Fruit fly (Drosophila melanogaster) whole organism, embryonic: ENCODE data around the gene Srg3.
A peak's percentile ranks its signal among the peaks of the same experiment; 100 is the strongest.

ENCODE experiments used
- Ada2b ChIP-seq: fragments of 200-800 bp; sonication (Bioruptor generic); IDR thresholded peaks from 2 replicates; pipeline ENCODE4 v1.3.6; 2022; ENCODE audit warnings: missing biosample characterization, missing genetic modification characterization
- Atf3 ChIP-seq: fragments of 200-800 bp; sonication (Bioruptor generic); optimal IDR thresholded peaks from 3 replicates; lab custom pipeline; 2016; ENCODE audit warnings: missing biosample characterization, missing genetic modification characterization
- Bgb ChIP-seq: fragments of 200-800 bp; sonication (Bioruptor generic); IDR thresholded peaks from 2 replicates; pipeline ENCODE4 v1.3.6; 2022; ENCODE audit warnings: missing biosample characterization, missing genetic modification characterization; ENCODE audit not compliant: partially characterized antibody
- CG10959 ChIP-seq: fragments of 200-800 bp; sonication (Bioruptor generic); IDR thresholded peaks from 2 replicates; pipeline ENCODE4 v1.3.6; 2022; ENCODE audit warnings: missing biosample characterization, missing genetic modification characterization
- CG11560 ChIP-seq: fragments of 200-800 bp; sonication (Bioruptor generic); IDR thresholded peaks from 3 replicates; pipeline ENCODE4 v1.3.6; 2022; ENCODE audit warnings: missing biosample characterization, missing genetic modification characterization
- CG12659 ChIP-seq: fragments of 200-800 bp; sonication (Bioruptor generic); optimal IDR thresholded peaks from 3 replicates; lab custom pipeline; 2017; ENCODE audit warnings: mild to moderate bottlenecking, missing biosample characterization, missing genetic modification reagents, missing genetic modification characterization
- CG13287 ChIP-seq: fragments of 200-800 bp; sonication (Bioruptor generic); IDR thresholded peaks from 2 replicates; pipeline ENCODE4 v1.3.6; 2022; ENCODE audit warnings: missing biosample characterization, missing genetic modification characterization; ENCODE audit not compliant: partially characterized antibody
- CG13775 ChIP-seq: fragments of 200-800 bp; sonication (Bioruptor generic); optimal IDR thresholded peaks from 3 replicates; lab custom pipeline; 2017; ENCODE audit warnings: missing biosample characterization, mild to moderate bottlenecking, missing genetic modification characterization
- CG14667 ChIP-seq: fragments of 200-800 bp; sonication (Bioruptor generic); IDR thresholded peaks from 2 replicates; pipeline ENCODE4 v1.3.6; 2022; ENCODE audit warnings: missing biosample characterization, missing genetic modification characterization
- CG14860 ChIP-seq: fragments of 200-800 bp; sonication (Bioruptor generic); IDR thresholded peaks from 3 replicates; pipeline ENCODE4 v1.3.6; 2022; ENCODE audit warnings: missing biosample characterization, missing genetic modification characterization; ENCODE audit not compliant: partially characterized antibody
- CG15601 ChIP-seq: fragments of 200-800 bp; sonication (Bioruptor generic); optimal IDR thresholded peaks from 3 replicates; lab custom pipeline; 2019; ENCODE audit warnings: missing biosample characterization, mild to moderate bottlenecking, missing genetic modification characterization, moderate library complexity
- CG16779 ChIP-seq: fragments of 200-800 bp; sonication (Bioruptor generic); IDR thresholded peaks from 2 replicates; pipeline ENCODE4 v1.3.6; 2022; ENCODE audit warnings: missing biosample characterization, missing genetic modification characterization
- CG17802 ChIP-seq: fragments of 200-800 bp; sonication (Bioruptor generic); optimal IDR thresholded peaks from 2 replicates; lab custom pipeline; 2018; ENCODE audit warnings: missing biosample characterization, mild to moderate bottlenecking, missing genetic modification characterization, moderate library complexity
- CG18619 ChIP-seq: fragments of 200-800 bp; sonication (Bioruptor generic); optimal IDR thresholded peaks from 3 replicates; lab custom pipeline; 2017; ENCODE audit warnings: missing biosample characterization, mild to moderate bottlenecking, missing genetic modification characterization
- CG2120 ChIP-seq: fragments of 200-800 bp; sonication (Bioruptor generic); optimal IDR thresholded peaks from 3 replicates; lab custom pipeline; 2016; ENCODE audit warnings: missing biosample characterization, missing genetic modification characterization
- CG2129 ChIP-seq: fragments of 200-800 bp; sonication (Bioruptor generic); IDR thresholded peaks from 2 replicates; pipeline ENCODE4 v1.3.6; 2022; ENCODE audit warnings: missing biosample characterization, missing genetic modification characterization; ENCODE audit not compliant: partially characterized antibody
- CG3726 ChIP-seq: fragments of 200-800 bp; sonication (Bioruptor generic); IDR thresholded peaks from 3 replicates; pipeline ENCODE4, ENCODE4 v1.3.6; 2022; ENCODE audit warnings: missing biosample characterization, missing genetic modification characterization
- CG4328 ChIP-seq: fragments of 200-800 bp; sonication (Bioruptor generic); optimal IDR thresholded peaks from 3 replicates; lab custom pipeline; 2017; ENCODE audit warnings: missing biosample characterization, missing genetic modification reagents, missing genetic modification characterization
- CG6765 ChIP-seq: fragments of 200-800 bp; sonication (Bioruptor generic); optimal IDR thresholded peaks from 3 replicates; lab custom pipeline; 2017; ENCODE audit warnings: missing biosample characterization, mild to moderate bottlenecking, missing genetic modification characterization
- CG6854 ChIP-seq: fragments of 200-800 bp; sonication (Bioruptor generic); optimal IDR thresholded peaks from 3 replicates; lab custom pipeline; 2017; ENCODE audit warnings: missing biosample characterization, mild to moderate bottlenecking, missing genetic modification characterization
- CG7928 ChIP-seq: fragments of 200-800 bp; sonication (Bioruptor generic); optimal IDR thresholded peaks from 2 replicates; lab custom pipeline; 2017; ENCODE audit warnings: missing biosample characterization, mild to moderate bottlenecking, missing genetic modification characterization
- CG8089 ChIP-seq: fragments of 200-800 bp; sonication (Bioruptor generic); optimal IDR thresholded peaks from 3 replicates; lab custom pipeline; 2016; ENCODE audit warnings: missing biosample characterization, missing genetic modification characterization
- CG8281 ChIP-seq: fragments of 200-800 bp; sonication (Bioruptor generic); optimal IDR thresholded peaks from 2 replicates; lab custom pipeline; 2018; ENCODE audit warnings: missing biosample characterization, mild to moderate bottlenecking, missing genetic modification characterization, moderate library complexity
- CHES-1-like ChIP-seq: fragments of 200-800 bp; sonication (Bioruptor generic); optimal IDR thresholded peaks from 2 replicates; lab custom pipeline; 2016; ENCODE audit warnings: missing biosample characterization, missing genetic modification characterization
- Camta ChIP-seq: fragments of 200-800 bp; sonication (Bioruptor generic); optimal IDR thresholded peaks from 2 replicates; lab custom pipeline; 2016; ENCODE audit warnings: missing biosample characterization, missing genetic modification characterization
- Chrac-16 ChIP-seq: fragments of 200-800 bp; sonication (Bioruptor generic); optimal IDR thresholded peaks from 3 replicates; lab custom pipeline; 2016; ENCODE audit warnings: missing biosample characterization, missing genetic modification characterization
- Ets65A ChIP-seq: fragments of 200-800 bp; sonication (Bioruptor generic); peaks from one replicate; lab custom pipeline; 2016; ENCODE audit warnings: missing biosample characterization, missing genetic modification characterization
- Lpt ChIP-seq: fragments of >200 bp; optimal IDR thresholded peaks from 2 replicates; lab custom pipeline; 2018; ENCODE audit warnings: missing biosample characterization, missing genetic modification characterization
- Nf-YC ChIP-seq: fragments of 200-800 bp; optimal IDR thresholded peaks from 3 replicates; lab custom pipeline; 2019; ENCODE audit warnings: missing biosample characterization, mild to moderate bottlenecking, missing genetic modification characterization, moderate library complexity
- Scr ChIP-seq: fragments of 200-800 bp; sonication (Bioruptor generic); IDR thresholded peaks from 2 replicates; pipeline ENCODE4 v1.3.6; 2022; ENCODE audit warnings: missing biosample characterization, missing genetic modification characterization; ENCODE audit not compliant: partially characterized antibody
- Sin3A ChIP-seq: fragments of >200 bp; optimal IDR thresholded peaks from 2 replicates; lab custom pipeline; 2018
- TFAM ChIP-seq: fragments of 200-800 bp; sonication (Bioruptor generic); optimal IDR thresholded peaks from 2 replicates; lab custom pipeline; 2017; ENCODE audit warnings: missing biosample characterization, missing genetic modification characterization, inconsistent platforms
- amos ChIP-seq: fragments of 200-800 bp; sonication (Bioruptor generic); IDR thresholded peaks from 2 replicates; pipeline ENCODE4 v1.3.6; 2022; ENCODE audit warnings: missing biosample characterization, missing genetic modification characterization; ENCODE audit not compliant: partially characterized antibody
- ara ChIP-seq: fragments of 200-800 bp; sonication (Bioruptor generic); IDR thresholded peaks from 2 replicates; pipeline ENCODE4 v1.3.6; 2022; ENCODE audit warnings: missing biosample characterization, missing genetic modification characterization
- chif ChIP-seq, 2 experiments: fragments of 200-800 bp; sonication (Bioruptor generic); optimal IDR thresholded peaks; 3 replicates each; lab custom pipeline; 2016; ENCODE audit warnings: missing biosample characterization in 2 of 2, missing genetic modification characterization in 2 of 2
- dpn ChIP-seq, 2 experiments: fragments of 200-800 bp; sonication (Bioruptor generic); optimal IDR thresholded peaks; 3 replicates each; lab custom pipeline; 2016; ENCODE audit warnings: missing biosample characterization in 2 of 2, missing genetic modification characterization in 2 of 2
- ewg ChIP-seq: fragments of 200-800 bp; sonication (Bioruptor generic); optimal IDR thresholded peaks from 3 replicates; lab custom pipeline; 2017; ENCODE audit warnings: mild to moderate bottlenecking, missing biosample characterization, missing genetic modification reagents, missing genetic modification characterization
- exex ChIP-seq: fragments of 200-800 bp; sonication (Bioruptor generic); optimal IDR thresholded peaks from 4 replicates; lab custom pipeline; 2018; ENCODE audit warnings: missing biosample characterization, mild to moderate bottlenecking, missing genetic modification characterization, moderate library complexity
- ftz-f1 ChIP-seq: fragments of 200-800 bp; sonication (Bioruptor generic); optimal IDR thresholded peaks from 2 replicates; lab custom pipeline; 2016; ENCODE audit warnings: missing biosample characterization, missing genetic modification characterization
- gce ChIP-seq: fragments of 200-800 bp; sonication (Bioruptor generic); IDR thresholded peaks from 3 replicates; pipeline ENCODE4 v1.3.6; 2022; ENCODE audit warnings: missing biosample characterization, missing genetic modification characterization
- gcm ChIP-seq: fragments of 200-800 bp; sonication (Bioruptor generic); optimal IDR thresholded peaks from 2 replicates; lab custom pipeline; 2019; ENCODE audit warnings: missing biosample characterization, mild to moderate bottlenecking, missing genetic modification characterization, moderate library complexity
- gro ChIP-seq: fragments of 200-800 bp; sonication (Bioruptor generic); optimal IDR thresholded peaks from 2 replicates; lab custom pipeline; 2016; ENCODE audit warnings: missing biosample characterization, missing genetic modification characterization
- kay ChIP-seq: fragments of 200-800 bp; sonication (Bioruptor generic); optimal IDR thresholded peaks from 2 replicates; lab custom pipeline; 2016; ENCODE audit warnings: missing biosample characterization, missing genetic modification characterization
- lbe ChIP-seq: fragments of 200-800 bp; sonication (Bioruptor generic); optimal IDR thresholded peaks from 2 replicates; lab custom pipeline; 2016; ENCODE audit warnings: missing biosample characterization, mild to moderate bottlenecking, missing genetic modification characterization
- lmd ChIP-seq: fragments of 200-800 bp; sonication (Bioruptor generic); IDR thresholded peaks from 2 replicates; pipeline ENCODE4 v1.3.6; 2022; ENCODE audit warnings: missing biosample characterization, missing genetic modification characterization
- maf-S ChIP-seq: fragments of 200-800 bp; sonication (Bioruptor generic); optimal IDR thresholded peaks from 2 replicates; lab custom pipeline; 2016; ENCODE audit warnings: missing biosample characterization, missing genetic modification characterization
- mirr ChIP-seq: fragments of 200-800 bp; sonication (Bioruptor generic); optimal IDR thresholded peaks from 3 replicates; lab custom pipeline; 2018; ENCODE audit warnings: missing biosample characterization, mild to moderate bottlenecking, missing genetic modification characterization
- pum ChIP-seq: fragments of 200-800 bp; sonication (Bioruptor generic); optimal IDR thresholded peaks from 2 replicates; lab custom pipeline; 2016; ENCODE audit warnings: missing biosample characterization, missing genetic modification characterization
- sna ChIP-seq: fragments of 200-800 bp; sonication (Bioruptor generic); IDR thresholded peaks from 2 replicates; pipeline ENCODE4 v1.3.6; 2022; ENCODE audit warnings: missing biosample characterization, missing genetic modification characterization; ENCODE audit not compliant: partially characterized antibody
- sob ChIP-seq: fragments of 200-800 bp; sonication (Bioruptor generic); IDR thresholded peaks from 2 replicates; pipeline ENCODE4 v1.3.6; 2022; ENCODE audit warnings: missing biosample characterization, missing genetic modification characterization
- zf30C ChIP-seq: fragments of 200-800 bp; sonication (Bioruptor generic); optimal IDR thresholded peaks from 3 replicates; lab custom pipeline; 2018; ENCODE audit warnings: missing biosample characterization, mild to moderate bottlenecking, missing genetic modification characterization

Gene Srg3

dm6 chr3L:9397156-9397555 is 45.9 kb upstream of the Srg3 start (continued):
- TF ChIP-seq Atf3 (GFP tag; lab: Kevin White, UChicago) (no peak), lmd (GFP tag; lab: Robert Waterston, UW) (no peak), zf30C (GFP tag; lab: Kevin White, UChicago) (no peak), Bgb (GFP tag; lab: Robert Waterston, UW) (no peak), CG8281 (peak; percentile 32), Sin3A (lab: Kevin White, UChicago) (no peak), chif (GFP tag; optimal IDR thresholded peaks at IDR 0.05; lab: Kevin White, UChicago) (peak in 1 of 2 experiments; percentile 1), CG14667 (GFP tag; lab: Robert Waterston, UW) (no peak), Ets65A (no peak), CG12659 (GFP tag; lab: Kevin White, UChicago) (peak; percentile 20), CG16779 (0 out of 2 replicates have a peak, but pooled peaks have one; percentile 48), amos (GFP tag; lab: Robert Waterston, UW) (no peak), CG8089 (GFP tag; lab: Kevin White, UChicago) (no peak), Lpt (GFP tag; lab: Kevin White, UChicago) (no peak), ftz-f1 (GFP tag; lab: Kevin White, UChicago) (no peak), CG17802 (tag; lab: Kevin White, UChicago) (no peak), CG13775 (GFP tag; lab: Kevin White, UChicago) (peak; percentile 20), maf-S (GFP tag; lab: Kevin White, UChicago) (peak; percentile 24), lbe (GFP tag; lab: Kevin White, UChicago) (peak; percentile 16), CG3726 (GFP tag; lab: Robert Waterston, UW) (peak; percentile 5; the same call in 1 of the 3 replicates), gcm (peak; percentile 18), mirr (GFP tag; lab: Kevin White, UChicago) (peak; percentile 92), CG7928 (GFP tag; lab: Kevin White, UChicago) (peak; percentile 43), sna (no peak), CG18619 (peak; percentile 52), Scr (no peak), sob (GFP tag; lab: Robert Waterston, UW) (peak; percentile 76), CG13287 (no peak), CG6854 (GFP tag; lab: Kevin White, UChicago) (peak; percentile 82), kay (GFP tag; lab: Kevin White, UChicago) (peak; percentile 12), pum (GFP tag; lab: Kevin White, UChicago) (no peak), CG2120 (peak; percentile 60), dpn (GFP tag; optimal IDR thresholded peaks at IDR 0.05; lab: Kevin White, UChicago) (peak in 1 of 2 experiments; percentile 67), gro (GFP tag; lab: Kevin White, UChicago) (peak; percentile 94), exex (tag; lab: Kevin White, UChicago) (peak; percentile 79), CHES-1-like (GFP tag; lab: Kevin White, UChicago) (peak; percentile 9), TFAM (GFP tag; lab: Kevin White, UChicago) (peak; percentile 33), CG15601 (peak; percentile 36), CG11560 (tag; lab: Robert Waterston, UW) (no peak), Nf-YC (tag; lab: Kevin White, UChicago) (peak; percentile 22), CG2129 (GFP tag; lab: Robert Waterston, UW) (no peak), ewg (GFP tag; lab: Kevin White, UChicago) (no peak), CG10959 (GFP tag; lab: Robert Waterston, UW) (peak; percentile 32; the same call in 1 of the 2 replicates), CG4328 (GFP tag; lab: Kevin White, UChicago) (peak; percentile 70), gce (no peak), ara (GFP tag; lab: Robert Waterston, UW) (peak; percentile 67), CG14860 (GFP tag; lab: Robert Waterston, UW) (no peak), CG6765 (peak; percentile 89), Ada2b (GFP tag; lab: Robert Waterston, UW) (peak; percentile 24; the same call in 1 of the 2 replicates), Camta (peak; percentile 68), Chrac-16 (no peak)
